Fruit fly (Drosophila melanogaster) whole organism, embryonic: Measurements from ENCODE around the gene bsk.
A peak's percentile ranks its signal among the peaks of the same experiment; 100 is the strongest.

Experiments
- B-H2 ChIP-seq: fragments of 200-800 bp; sonication (Bioruptor generic); optimal IDR thresholded peaks from 2 replicates; lab custom pipeline; 2018; ENCODE audit warnings: missing biosample characterization, mild to moderate bottlenecking, missing genetic modification characterization
- BEAF-32 ChIP-seq: fragments of 200-800 bp; sonication (Bioruptor generic); optimal IDR thresholded peaks from 3 replicates; lab custom pipeline; 2017; ENCODE audit warnings: missing biosample characterization, missing genetic modification characterization, mild to moderate bottlenecking, moderate library complexity, missing genetic modification reagents
- CG1024 ChIP-seq: fragments of 200-800 bp; sonication (Bioruptor generic); IDR thresholded peaks from 2 replicates; pipeline ENCODE4 v1.3.6; 2022; ENCODE audit warnings: missing biosample characterization, missing genetic modification characterization
- CG10267 ChIP-seq: fragments of 200-800 bp; sonication (Bioruptor generic); optimal IDR thresholded peaks from 2 replicates; lab custom pipeline; 2018; ENCODE audit warnings: missing biosample characterization, mild to moderate bottlenecking, missing genetic modification characterization, moderate library complexity
- CG10431 ChIP-seq: fragments of 200-800 bp; sonication (Bioruptor generic); optimal IDR thresholded peaks from 3 replicates; lab custom pipeline; 2018; ENCODE audit warnings: missing biosample characterization, mild to moderate bottlenecking, missing genetic modification characterization
- CG12659 ChIP-seq: fragments of 200-800 bp; sonication (Bioruptor generic); optimal IDR thresholded peaks from 3 replicates; lab custom pipeline; 2017; ENCODE audit warnings: mild to moderate bottlenecking, missing biosample characterization, missing genetic modification reagents, missing genetic modification characterization
- CG14710 ChIP-seq: fragments of 200-800 bp; sonication (Bioruptor generic); optimal IDR thresholded peaks from 3 replicates; lab custom pipeline; 2019; ENCODE audit warnings: missing biosample characterization, mild to moderate bottlenecking, missing genetic modification characterization, moderate library complexity
- CG1603 ChIP-seq: fragments of 200-800 bp; sonication (Bioruptor generic); optimal IDR thresholded peaks from 2 replicates; lab custom pipeline; 2019; ENCODE audit warnings: missing biosample characterization, mild to moderate bottlenecking, missing genetic modification characterization, moderate library complexity
- CG16813 ChIP-seq: fragments of 200-800 bp; sonication (Bioruptor generic); IDR thresholded peaks from 3 replicates; pipeline ENCODE4 v1.3.6; 2022; ENCODE audit warnings: missing biosample characterization, missing genetic modification characterization; ENCODE audit not compliant: partially characterized antibody
- CG17328 ChIP-seq: fragments of 200-800 bp; sonication (Bioruptor generic); IDR thresholded peaks from 2 replicates; pipeline ENCODE4 v1.3.6; 2022; ENCODE audit warnings: missing biosample characterization, missing genetic modification characterization
- CG17829 ChIP-seq: fragments of 200-800 bp; optimal IDR thresholded peaks from 2 replicates; lab custom pipeline; 2019; ENCODE audit warnings: missing biosample characterization, mild to moderate bottlenecking, missing genetic modification characterization, moderate library complexity
- CG2116 ChIP-seq: fragments of 200-800 bp; sonication (Bioruptor generic); optimal IDR thresholded peaks from 3 replicates; lab custom pipeline; 2018; ENCODE audit warnings: missing biosample characterization, mild to moderate bottlenecking, missing genetic modification characterization
- CG2202 ChIP-seq: fragments of 200-800 bp; sonication (Bioruptor generic); optimal IDR thresholded peaks from 2 replicates; lab custom pipeline; 2018; ENCODE audit warnings: missing biosample characterization, mild to moderate bottlenecking, missing genetic modification characterization
- CG4617 ChIP-seq: fragments of 200-800 bp; sonication (Bioruptor generic); optimal IDR thresholded peaks from 3 replicates; lab custom pipeline; 2016; ENCODE audit warnings: missing biosample characterization, missing genetic modification characterization, borderline replicate concordance
- CG6791 ChIP-seq: fragments of 200-800 bp; sonication (Bioruptor generic); IDR thresholded peaks from 3 replicates; pipeline ENCODE4 v1.3.6; 2022; ENCODE audit warnings: missing biosample characterization, missing genetic modification characterization; ENCODE audit not compliant: partially characterized antibody
- CG7271 ChIP-seq: fragments of 200-800 bp; sonication (Bioruptor generic); optimal IDR thresholded peaks from 2 replicates; lab custom pipeline; 2018; ENCODE audit warnings: missing biosample characterization, mild to moderate bottlenecking, missing genetic modification characterization, moderate library complexity
- CG8290 ChIP-seq, 3 experiments: fragments of 200-800 bp; sonication (Bioruptor generic); optimal IDR thresholded peaks; 2 replicates each; lab custom pipeline; 2016 to 2019; ENCODE audit warnings: missing biosample characterization in 3 of 3, missing genetic modification characterization in 3 of 3, mild to moderate bottlenecking in 2 of 3, moderate library complexity in 1 of 3
- CG8924 ChIP-seq: fragments of 200-800 bp; optimal IDR thresholded peaks from 3 replicates; lab custom pipeline; 2019; ENCODE audit warnings: missing biosample characterization, mild to moderate bottlenecking, missing genetic modification characterization, moderate library complexity
- Dp ChIP-seq: fragments of 200-800 bp; sonication (Bioruptor generic); optimal IDR thresholded peaks from 2 replicates; lab custom pipeline; 2018; ENCODE audit warnings: missing biosample characterization, mild to moderate bottlenecking, missing genetic modification characterization, moderate library complexity
- Dref ChIP-seq: fragments of 200-800 bp; sonication (Bioruptor generic); IDR thresholded peaks from 2 replicates; pipeline ENCODE4 v1.3.6; 2022; ENCODE audit warnings: missing biosample characterization, missing genetic modification characterization
- Elba2 ChIP-seq: fragments of 200-800 bp; sonication (Bioruptor generic); optimal IDR thresholded peaks from 3 replicates; lab custom pipeline; 2016; ENCODE audit warnings: missing biosample characterization, missing genetic modification characterization
- Gug ChIP-seq: fragments of 200-800 bp; sonication (Bioruptor generic); IDR thresholded peaks from 4 replicates; pipeline ENCODE4 v1.3.6; 2022; ENCODE audit warnings: missing biosample characterization, missing genetic modification characterization
- HmgZ ChIP-seq: fragments of 200-800 bp; sonication (Bioruptor generic); optimal IDR thresholded peaks from 2 replicates; lab custom pipeline; 2018; ENCODE audit warnings: missing biosample characterization, mild to moderate bottlenecking, missing genetic modification characterization
- Hmx ChIP-seq: fragments of 200-800 bp; sonication (Bioruptor generic); optimal IDR thresholded peaks from 2 replicates; lab custom pipeline; 2016; ENCODE audit warnings: missing biosample characterization, missing genetic modification characterization
- MBD-R2 ChIP-seq: fragments of 200-800 bp; sonication (Bioruptor generic); IDR thresholded peaks from 2 replicates; pipeline ENCODE4 v1.3.6; 2022; ENCODE audit warnings: missing biosample characterization, missing genetic modification characterization
- Scr ChIP-seq: fragments of 200-800 bp; sonication (Bioruptor generic); IDR thresholded peaks from 2 replicates; pipeline ENCODE4 v1.3.6; 2022; ENCODE audit warnings: missing biosample characterization, missing genetic modification characterization; ENCODE audit not compliant: partially characterized antibody
- Sry-δ ChIP-seq: fragments of 200-800 bp; sonication (Bioruptor generic); optimal IDR thresholded peaks from 2 replicates; lab custom pipeline; 2016; ENCODE audit warnings: missing biosample characterization, missing genetic modification characterization
- YL-1 ChIP-seq: fragments of 200-800 bp; sonication (Bioruptor generic); optimal IDR thresholded peaks from 3 replicates; lab custom pipeline; 2017; ENCODE audit warnings: missing biosample characterization, mild to moderate bottlenecking, missing genetic modification characterization
- btn ChIP-seq: fragments of 200-800 bp; sonication (Bioruptor generic); optimal IDR thresholded peaks from 2 replicates; lab custom pipeline; 2016; ENCODE audit warnings: missing biosample characterization, missing genetic modification characterization
- ci ChIP-seq: fragments of 200-800 bp; sonication (Bioruptor generic); IDR thresholded peaks from 3 replicates; pipeline ENCODE4 v1.3.6; 2022; ENCODE audit warnings: missing biosample characterization, missing genetic modification characterization
- croc ChIP-seq: fragments of 200-800 bp; sonication (Bioruptor generic); conservative IDR thresholded peaks from 3 replicates; pipeline ENCODE4 v1.3.6; 2022; ENCODE audit warnings: missing biosample characterization, missing genetic modification characterization
- da ChIP-seq: fragments of 200-800 bp; sonication (Bioruptor generic); optimal IDR thresholded peaks from 2 replicates; lab custom pipeline; 2016; ENCODE audit warnings: missing biosample characterization, missing genetic modification characterization
- exex ChIP-seq: fragments of 200-800 bp; sonication (Bioruptor generic); optimal IDR thresholded peaks from 4 replicates; lab custom pipeline; 2018; ENCODE audit warnings: missing biosample characterization, mild to moderate bottlenecking, missing genetic modification characterization, moderate library complexity
- gfzf ChIP-seq: fragments of 200-800 bp; sonication (Bioruptor generic); optimal IDR thresholded peaks from 2 replicates; lab custom pipeline; 2016; ENCODE audit warnings: missing biosample characterization, mild to moderate bottlenecking, missing genetic modification characterization, moderate library complexity
- lbe ChIP-seq: fragments of 200-800 bp; sonication (Bioruptor generic); optimal IDR thresholded peaks from 2 replicates; lab custom pipeline; 2016; ENCODE audit warnings: missing biosample characterization, mild to moderate bottlenecking, missing genetic modification characterization
- lilli ChIP-seq: fragments of 200-800 bp; sonication (Bioruptor generic); optimal IDR thresholded peaks from 3 replicates; lab custom pipeline; 2016; ENCODE audit warnings: missing biosample characterization, missing genetic modification characterization
- nmo ChIP-seq: fragments of 200-800 bp; sonication (Bioruptor generic); optimal IDR thresholded peaks from 2 replicates; lab custom pipeline; 2018; ENCODE audit warnings: missing biosample characterization, mild to moderate bottlenecking, missing genetic modification characterization, moderate library complexity
- nom ChIP-seq: fragments of 200-800 bp; sonication (Bioruptor generic); optimal IDR thresholded peaks from 2 replicates; lab custom pipeline; 2017; ENCODE audit warnings: missing biosample characterization, missing genetic modification characterization, mild to moderate bottlenecking, moderate library complexity, missing genetic modification reagents
- onecut ChIP-seq: fragments of 200-800 bp; sonication (Bioruptor generic); IDR thresholded peaks from 2 replicates; pipeline ENCODE4 v1.3.6; 2022; ENCODE audit warnings: missing biosample characterization, missing genetic modification characterization
- pfk ChIP-seq: fragments of 200-800 bp; sonication (Bioruptor generic); optimal IDR thresholded peaks from 2 replicates; lab custom pipeline; 2018; ENCODE audit warnings: missing biosample characterization, mild to moderate bottlenecking, missing genetic modification characterization, moderate library complexity
- phol ChIP-seq: fragments of 200-800 bp; sonication (Bioruptor generic); optimal IDR thresholded peaks from 3 replicates; lab custom pipeline; 2018; ENCODE audit warnings: missing biosample characterization, mild to moderate bottlenecking, missing genetic modification characterization, moderate library complexity
- pzg ChIP-seq: fragments of 200-800 bp; sonication (Bioruptor generic); optimal IDR thresholded peaks from 3 replicates; lab custom pipeline; 2018; ENCODE audit warnings: missing biosample characterization, mild to moderate bottlenecking, missing genetic modification characterization, moderate library complexity
- row ChIP-seq: fragments of 200-800 bp; sonication (Bioruptor generic); IDR thresholded peaks from 3 replicates; pipeline ENCODE4 v1.3.6; 2022; ENCODE audit warnings: missing biosample characterization, missing genetic modification characterization
- stwl ChIP-seq: fragments of 200-800 bp; sonication (Bioruptor generic); optimal IDR thresholded peaks from 3 replicates; lab custom pipeline; 2018; ENCODE audit warnings: missing biosample characterization, mild to moderate bottlenecking, missing genetic modification characterization, moderate library complexity
- tll ChIP-seq, 2 experiments: fragments of 200-800 bp in 1 of 2; fragments of >200 bp in 1 of 2; sonication (Bioruptor generic) in 1 of 2; optimal IDR thresholded peaks; 2 replicates each; lab custom pipeline; 2017 to 2019; ENCODE audit warnings: missing biosample characterization in 2 of 2, missing genetic modification characterization in 2 of 2, mild to moderate bottlenecking in 1 of 2, moderate library complexity in 1 of 2
- trem ChIP-seq: fragments of 200-800 bp; optimal IDR thresholded peaks from 3 replicates; lab custom pipeline; 2019; ENCODE audit warnings: missing biosample characterization, mild to moderate bottlenecking, missing genetic modification characterization, moderate library complexity
- vnd ChIP-seq: fragments of 200-800 bp; sonication (Bioruptor generic); IDR thresholded peaks from 3 replicates; pipeline ENCODE4 v1.3.6; 2022; ENCODE audit warnings: missing biosample characterization, missing genetic modification characterization; ENCODE audit not compliant: partially characterized antibody
- zen ChIP-seq: fragments of 200-800 bp; sonication (Bioruptor generic); optimal IDR thresholded peaks from 3 replicates; lab custom pipeline; 2018; ENCODE audit warnings: missing biosample characterization, mild to moderate bottlenecking, missing genetic modification characterization, moderate library complexity

bsk gene

dm6 chr2L:10250441-10250847, at the start of gene bsk, which contains the start of gene CG31717:
Gene bsk (minus strand): TSS chr2L:10250501.
Gene CG31717 (plus strand): TSS chr2L:10250737.
- TF ChIP-seq btn (no peak), pzg (GFP tag; lab: Kevin White, UChicago) (peak; percentile 81), BEAF-32 (GFP tag; lab: Kevin White, UChicago) (peak; percentile 77), croc (GFP tag; lab: Robert Waterston, UW) (no peak), CG12659 (GFP tag; lab: Kevin White, UChicago) (peak; percentile 72), CG14710 (tag; lab: Kevin White, UChicago) (peak; percentile 62), CG10431 (GFP tag; lab: Kevin White, UChicago) (no peak), onecut (GFP tag; lab: Robert Waterston, UW) (peak; percentile 31; the same call in 1 of the 2 replicates), Hmx (GFP tag; lab: Kevin White, UChicago) (peak; percentile 19), CG17829 (tag; lab: Kevin White, UChicago) (peak; percentile 38), nmo (GFP tag; lab: Kevin White, UChicago) (peak; percentile 60), CG10267 (tag; lab: Kevin White, UChicago) (peak; percentile 45), CG1603 (tag; lab: Kevin White, UChicago) (peak; percentile 93), da (GFP tag; lab: Kevin White, UChicago) (no peak), CG4617 (GFP tag; lab: Kevin White, UChicago) (peak; percentile 76), zen (tag; lab: Kevin White, UChicago) (peak; percentile 67), vnd (GFP tag; lab: Robert Waterston, UW) (peak; percentile 39; the same call in 1 of the 3 replicates), Elba2 (GFP tag; lab: Kevin White, UChicago) (peak; percentile 83), trem (tag; lab: Kevin White, UChicago) (peak; percentile 82), lilli (GFP tag; lab: Kevin White, UChicago) (peak; percentile 7), lbe (GFP tag; lab: Kevin White, UChicago) (peak; percentile 14), ci (GFP tag; lab: Robert Waterston, UW) (no peak), CG2116 (GFP tag; lab: Kevin White, UChicago) (peak; percentile 78), MBD-R2 (GFP tag; lab: Robert Waterston, UW) (peak; percentile 65), stwl (peak; percentile 75), tll (GFP tag; optimal IDR thresholded peaks at IDR 0.05; lab: Kevin White, UChicago) (peak in 1 of 2 experiments; percentile 53), gfzf (GFP tag; lab: Kevin White, UChicago) (peak; percentile 78), CG16813 (GFP tag; lab: Robert Waterston, UW) (peak; percentile 44; the same call in 1 of the 3 replicates), Dref (peak; percentile 71), CG6791 (GFP tag; lab: Robert Waterston, UW) (peak; percentile 58; the same call in 1 of the 3 replicates), nom (GFP tag; lab: Kevin White, UChicago) (peak; percentile 2), phol (tag; lab: Kevin White, UChicago) (peak; percentile 46), Scr (GFP tag; lab: Robert Waterston, UW) (peak; percentile 67), CG2202 (tag; lab: Kevin White, UChicago) (no peak), exex (no peak), pfk (GFP tag; lab: Kevin White, UChicago) (peak; percentile 97), B-H2 (peak; percentile 5), Gug (GFP tag; lab: Robert Waterston, UW) (no peak), CG8924 (tag; lab: Kevin White, UChicago) (peak; percentile 73), Dp (peak; percentile 21), CG7271 (tag; lab: Kevin White, UChicago) (peak; percentile 14), YL-1 (GFP tag; lab: Kevin White, UChicago) (peak; percentile 36), CG17328 (GFP tag; lab: Robert Waterston, UW) (no peak), Sry-δ (GFP tag; lab: Kevin White, UChicago) (peak; percentile 87), CG1024 (0 out of 2 replicates have a peak, but pooled peaks have one; percentile 11), HmgZ (tag; lab: Kevin White, UChicago) (peak; percentile 15), row (peak; percentile 65), CG8290 (GFP tag; optimal IDR thresholded peaks at IDR 0.05; lab: Kevin White, UChicago) (peak; percentile 55), CG8290 (tag; optimal IDR thresholded peaks at IDR 0.05; lab: Kevin White, UChicago) (no peak)
